Worm (Caenorhabditis elegans) whole organism, L4 larva: Measurements from ENCODE around the gene mip-1.

ENCODE experiments used
- attf-4 ChIP-seq: sonication (generic microtip); optimal IDR thresholded peaks from 3 replicates; lab custom pipeline; 2017; ENCODE audit warnings: missing biosample characterization, missing genetic modification characterization
- ceh-62 ChIP-seq: sonication (generic microtip); optimal IDR thresholded peaks from 2 replicates; lab custom pipeline; 2017; ENCODE audit warnings: missing biosample characterization, missing genetic modification characterization
- ctbp-1 ChIP-seq: fragments of 200-800 bp; sonication (Bioruptor generic); IDR thresholded peaks from 2 replicates; pipeline ENCODE4 v1.3.6; 2022; ENCODE audit warnings: missing genetic modification reagents, missing genetic modification characterization, missing compliant biosample characterization
- fkh-10 ChIP-seq: fragments of 150-350 bp; optimal IDR thresholded peaks from 2 replicates; lab custom pipeline; 2014; ENCODE audit warnings: missing biosample characterization, missing genetic modification reagents, missing genetic modification characterization
- lim-7 ChIP-seq: fragments of 200-800 bp; sonication (Bioruptor generic); IDR thresholded peaks from 2 replicates; pipeline ENCODE4 v1.3.6; 2022; ENCODE audit warnings: missing genetic modification characterization, missing compliant biosample characterization
- lin-13 ChIP-seq: fragments of 150-350 bp; optimal IDR thresholded peaks from 2 replicates; lab custom pipeline; 2014; ENCODE audit warnings: missing biosample characterization, missing genetic modification reagents, missing genetic modification characterization
- lin-29 ChIP-seq: fragments of 200-800 bp; sonication (Bioruptor generic); IDR thresholded peaks from 2 replicates; pipeline ENCODE4 v1.3.6; 2022; ENCODE audit warnings: missing genetic modification reagents, missing genetic modification characterization, missing compliant biosample characterization
- nhr-28 ChIP-seq: fragments of 150-350 bp; optimal IDR thresholded peaks from 2 replicates; lab custom pipeline; 2014; ENCODE audit warnings: missing biosample characterization, missing genetic modification characterization
- nhr-48 ChIP-seq: sonication (generic microtip); optimal IDR thresholded peaks from 2 replicates; lab custom pipeline; 2016; ENCODE audit warnings: mild to moderate bottlenecking, missing genetic modification characterization, missing compliant biosample characterization
- nhr-6 ChIP-seq: fragments of 150-350 bp; optimal IDR thresholded peaks from 2 replicates; lab custom pipeline; 2014; ENCODE audit warnings: missing biosample characterization, missing genetic modification characterization
- sdz-12 ChIP-seq: fragments of 200-800 bp; sonication (Bioruptor generic); optimal IDR thresholded peaks from 2 replicates; lab custom pipeline; 2018; ENCODE audit warnings: mild to moderate bottlenecking, missing genetic modification characterization, missing compliant biosample characterization
- ztf-7 ChIP-seq: fragments of 150-350 bp; optimal IDR thresholded peaks from 2 replicates; lab custom pipeline; 2014; ENCODE audit warnings: missing biosample characterization, missing genetic modification characterization

DNA sequence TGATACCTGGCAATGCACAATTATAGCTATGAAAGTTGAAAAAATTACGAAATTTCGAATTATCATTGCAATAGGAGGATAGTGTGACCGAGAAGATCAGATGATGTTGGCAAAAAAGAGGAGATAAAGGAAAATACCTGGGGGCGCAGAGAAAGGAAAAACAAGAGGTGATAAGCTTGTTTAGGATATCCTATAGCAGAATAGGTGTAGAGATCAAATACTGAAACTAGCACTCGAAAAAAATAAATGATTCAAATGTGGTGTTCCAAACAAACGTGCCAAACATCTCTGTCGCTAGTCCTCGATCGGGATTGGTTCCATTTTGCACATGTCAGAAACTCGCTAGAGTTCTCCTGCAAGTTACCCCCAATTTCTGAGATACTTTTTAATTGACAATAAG, 36.6 kb downstream of the mip-1 start, which contains the start of gene F26A1.9:
- TF ChIP-seq nhr-28 (tag; lab: Kevin White, UChicago): no peak
- no peak for TF ChIP-seq sdz-12 (GFP tag; lab: Kevin White, UChicago)
- TF ChIP-seq lin-29 (GFP tag; lab: Robert Waterston, UW): no peak
- TF ChIP-seq nhr-48: no peak
- TF ChIP-seq lin-13 (GFP tag; lab: Kevin White, UChicago): no peak
- TF ChIP-seq fkh-10 (GFP tag; lab: Kevin White, UChicago): no peak
- TF ChIP-seq ztf-7 (tag; lab: Kevin White, UChicago): no peak
- TF ChIP-seq ceh-62: no peak
- TF ChIP-seq lim-7 (GFP tag; lab: Robert Waterston, UW): no peak
- no peak for TF ChIP-seq attf-4 (tag; lab: Kevin White, UChicago)
- no peak for TF ChIP-seq nhr-6 (tag; lab: Kevin White, UChicago)
- TF ChIP-seq ctbp-1 (GFP tag; lab: Robert Waterston, UW): no peak
